Fruit fly (Drosophila melanogaster) whole organism, adult: ENCODE data around the gene Rhp.

ENCODE experiments used
- CG11617 ChIP-seq: fragments of 200-800 bp; sonication (Bioruptor generic); optimal IDR thresholded peaks from 2 replicates; lab custom pipeline; 2017; ENCODE audit warnings: mild to moderate bottlenecking, missing biosample characterization, missing genetic modification reagents, missing genetic modification characterization
- CG12768 ChIP-seq: fragments of 200-800 bp; sonication (Bioruptor generic); optimal IDR thresholded peaks from 2 replicates; lab custom pipeline; 2017; ENCODE audit warnings: missing biosample characterization, missing genetic modification characterization, mild to moderate bottlenecking, moderate library complexity, missing genetic modification reagents
- CG5204 ChIP-seq: fragments of 200-800 bp; sonication (Bioruptor generic); optimal IDR thresholded peaks from 2 replicates; lab custom pipeline; 2016; ENCODE audit warnings: missing biosample characterization, missing genetic modification characterization
- Hr96 ChIP-seq: fragments of 200-800 bp; sonication (Bioruptor generic); optimal IDR thresholded peaks from 2 replicates; lab custom pipeline; 2016; ENCODE audit warnings: missing biosample characterization, missing genetic modification characterization
- kay ChIP-seq: fragments of 200-800 bp; sonication (Bioruptor generic); peaks from one replicate; lab custom pipeline; 2016; ENCODE audit warnings: missing biosample characterization, missing genetic modification characterization, borderline replicate concordance
- tj ChIP-seq: fragments of 200-800 bp; sonication (Bioruptor generic); optimal IDR thresholded peaks from 3 replicates; lab custom pipeline; 2017; ENCODE audit warnings: missing biosample characterization, mild to moderate bottlenecking, missing genetic modification characterization, moderate library complexity

dm6 chrX:15766395-15766866, 22.3 kb upstream of the Rhp start, which contains the start of gene CG8952:
- TF ChIP-seq CG12768 (GFP tag; lab: Kevin White, UChicago) (no peak), CG5204 (GFP tag; lab: Kevin White, UChicago) (no peak), kay (peak; percentile 50), Hr96 (no peak), tj (GFP tag; lab: Kevin White, UChicago) (no peak), CG11617 (GFP tag; lab: Kevin White, UChicago) (no peak)
